Fruit fly (Drosophila melanogaster) whole organism, embryonic: Measurements from ENCODE around the gene CG7512.

Experiments used
- CG3065 ChIP-seq: fragments of 200-800 bp; sonication (Bioruptor generic); optimal IDR thresholded peaks from 2 replicates; lab custom pipeline; 2016; ENCODE audit warnings: missing biosample characterization, missing genetic modification characterization
- CG5245 ChIP-seq: fragments of 200-800 bp; sonication (Bioruptor generic); optimal IDR thresholded peaks from 3 replicates; lab custom pipeline; 2016; ENCODE audit warnings: missing biosample characterization, missing genetic modification characterization
- CG8359 ChIP-seq: fragments of 200-800 bp; sonication (Bioruptor generic); optimal IDR thresholded peaks from 2 replicates; lab custom pipeline; 2017; ENCODE audit warnings: missing biosample characterization, mild to moderate bottlenecking, missing genetic modification characterization, borderline replicate concordance
- CG8765 ChIP-seq: fragments of 200-800 bp; sonication (Bioruptor generic); IDR thresholded peaks from 2 replicates; pipeline ENCODE4 v1.3.6; 2022; ENCODE audit warnings: missing biosample characterization, missing genetic modification characterization
- Neu2 ChIP-seq: fragments of 200-800 bp; sonication (Bioruptor generic); optimal IDR thresholded peaks from 3 replicates; lab custom pipeline; 2016; ENCODE audit warnings: missing biosample characterization, missing genetic modification characterization, borderline replicate concordance
- PHDP ChIP-seq: fragments of 200-800 bp; sonication (Bioruptor generic); optimal IDR thresholded peaks from 3 replicates; lab custom pipeline; 2018; ENCODE audit warnings: missing biosample characterization, mild to moderate bottlenecking, missing genetic modification characterization, moderate library complexity
- Ssrp ChIP-seq: fragments of 200-800 bp; sonication (Bioruptor generic); optimal IDR thresholded peaks from 2 replicates; lab custom pipeline; 2018; ENCODE audit warnings: missing biosample characterization, mild to moderate bottlenecking, missing genetic modification characterization, moderate library complexity
- ewg ChIP-seq: fragments of 200-800 bp; sonication (Bioruptor generic); optimal IDR thresholded peaks from 3 replicates; lab custom pipeline; 2017; ENCODE audit warnings: mild to moderate bottlenecking, missing biosample characterization, missing genetic modification reagents, missing genetic modification characterization
- gcm ChIP-seq: fragments of 200-800 bp; sonication (Bioruptor generic); optimal IDR thresholded peaks from 2 replicates; lab custom pipeline; 2019; ENCODE audit warnings: missing biosample characterization, mild to moderate bottlenecking, missing genetic modification characterization, moderate library complexity
- jing ChIP-seq: fragments of 200-800 bp; sonication (Bioruptor generic); optimal IDR thresholded peaks from 2 replicates; lab custom pipeline; 2018; ENCODE audit warnings: missing biosample characterization, mild to moderate bottlenecking, missing genetic modification characterization
- pita ChIP-seq: fragments of 200-800 bp; sonication (Bioruptor generic); optimal IDR thresholded peaks from 2 replicates; lab custom pipeline; 2017; ENCODE audit warnings: missing biosample characterization, mild to moderate bottlenecking, missing genetic modification characterization
- tx ChIP-seq: fragments of 200-800 bp; sonication (Bioruptor generic); optimal IDR thresholded peaks from 2 replicates; lab custom pipeline; 2016; ENCODE audit warnings: missing biosample characterization, missing genetic modification characterization

dm6 chr3L:11529707-11530106 is 16.2 kb downstream of the CG7512 start:
- TF ChIP-seq CG8359 (GFP tag; lab: Kevin White, UChicago), result no peak
- no peak for TF ChIP-seq CG8765 (GFP tag; lab: Robert Waterston, UW)
- TF ChIP-seq jing (GFP tag; lab: Kevin White, UChicago), result no peak
- no peak for TF ChIP-seq CG5245 (GFP tag; lab: Kevin White, UChicago)
- TF ChIP-seq PHDP (tag; lab: Kevin White, UChicago), result no peak
- no peak for TF ChIP-seq CG3065 (GFP tag; lab: Kevin White, UChicago)
- no peak for TF ChIP-seq gcm (GFP tag; lab: Kevin White, UChicago)
- no peak for TF ChIP-seq ewg (GFP tag; lab: Kevin White, UChicago)
- TF ChIP-seq tx (GFP tag; lab: Kevin White, UChicago), result no peak
- no peak for TF ChIP-seq Ssrp (tag; lab: Kevin White, UChicago)
- TF ChIP-seq Neu2 (GFP tag; lab: Kevin White, UChicago), result no peak
- TF ChIP-seq pita, result no peak
